Worm (Caenorhabditis elegans): ENCODE results near the gene smg-4.

smg-4 gene

DNA sequence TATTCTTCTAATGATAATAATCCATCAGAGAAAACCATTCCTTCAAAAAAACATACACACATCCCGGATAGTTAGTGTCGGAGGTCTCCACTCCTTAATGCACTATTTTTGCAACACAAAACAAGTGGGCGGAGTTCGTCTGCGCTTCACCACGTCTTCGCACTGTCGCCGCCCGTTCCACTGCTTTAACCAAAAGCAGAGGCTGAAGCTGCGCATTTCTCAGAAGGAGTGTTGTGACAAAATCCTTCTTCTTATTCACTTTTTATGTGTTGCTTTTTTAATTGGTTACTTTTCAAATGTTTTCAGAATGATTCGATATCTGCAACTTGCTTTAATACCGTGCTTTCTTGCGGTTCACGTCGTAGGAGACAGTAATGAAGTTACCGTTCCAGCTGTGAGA is 32.6 kb downstream of the smg-4 start, which contains the start of gene F58E6.13:
TSS of gene F58E6.13 (plus strand) at position 301 of the 400 bp plus-strand sequence.
- TF ChIP-seq ham-2 (GFP tag; optimal IDR thresholded peaks at IDR 0.05) (no peak), sem-2 (GFP tag; optimal IDR thresholded peaks at IDR 0.05) (no peak), mab-5 (tag; optimal IDR thresholded peaks at IDR 0.05) (no peak), elt-3 (tag; optimal IDR thresholded peaks at IDR 0.05) (no peak), nhr-12 (tag; optimal IDR thresholded peaks at IDR 0.05) (no peak), ceh-39 (tag; optimal IDR thresholded peaks at IDR 0.05) (no peak), mls-2 (tag; optimal IDR thresholded peaks at IDR 0.05) (no peak), lsy-2 (tag; optimal IDR thresholded peaks at IDR 0.05) (no peak), mep-1 (tag; optimal IDR thresholded peaks at IDR 0.05) (no peak)

ce11 chrV:9740858-9741257 is 36.7 kb downstream of the smg-4 start, which contains the start of gene sta-2:
TSS of gene sta-2 (plus strand) at chrV:9741206.
- no peak for TF ChIP-seq tbx-8 (GFP tag; optimal IDR thresholded peaks at IDR 0.05)
- no peak for TF ChIP-seq mls-2 (tag; optimal IDR thresholded peaks at IDR 0.05)
- TF ChIP-seq drap-1 (GFP tag; optimal IDR thresholded peaks at IDR 0.05) = no peak
- TF ChIP-seq snpc-4 (tag; optimal IDR thresholded peaks at IDR 0.05) = no peak
- TF ChIP-seq unc-120 (tag; optimal IDR thresholded peaks at IDR 0.05; ENCODE audit: poor library complexity, severe bottlenecking) = no peak
- no peak for TF ChIP-seq nhr-28 (tag; optimal IDR thresholded peaks at IDR 0.05)

ce11 chrV:9739402-9739801 is 38.1 kb downstream of the smg-4 start, which contains the start of gene marc-1:
TSS of gene marc-1 (plus strand) at chrV:9739702.
- no peak for TF ChIP-seq elt-1 (tag; optimal IDR thresholded peaks at IDR 0.05; ENCODE audit: borderline replicate concordance, insufficient read depth)
- no peak for TF ChIP-seq lsy-2 (tag; optimal IDR thresholded peaks at IDR 0.05)
- no peak for TF ChIP-seq hlh-1 (tag; optimal IDR thresholded peaks at IDR 0.05)
- no peak for TF ChIP-seq drap-1 (GFP tag; optimal IDR thresholded peaks at IDR 0.05)
- TF ChIP-seq nhr-237 (tag; optimal IDR thresholded peaks at IDR 0.05) = no peak
- no peak for TF ChIP-seq ces-1 (GFP tag; optimal IDR thresholded peaks at IDR 0.05)
- no peak for TF ChIP-seq nhr-28 (tag; optimal IDR thresholded peaks at IDR 0.05)

- TF ChIP-seq ces-1 (GFP tag; optimal IDR thresholded peaks at IDR 0.05) (no peak), lin-13 (tag; optimal IDR thresholded peaks at IDR 0.05) (no peak), mab-5 (tag; optimal IDR thresholded peaks at IDR 0.05) (no peak), pha-4 (tag; optimal IDR thresholded peaks at IDR 0.05) (no peak), drap-1 (GFP tag; optimal IDR thresholded peaks at IDR 0.05) (no peak), sem-2 (GFP tag; optimal IDR thresholded peaks at IDR 0.05) (no peak), snpc-4 (tag; optimal IDR thresholded peaks at IDR 0.05) (no peak)
These were observed 39.4 kb downstream of the smg-4 start for ce11 chrV:9738077-9738705.

- TF ChIP-seq sptf-1 (tag; optimal IDR thresholded peaks at IDR 0.05) (no peak), tbx-8 (GFP tag; optimal IDR thresholded peaks at IDR 0.05) (no peak), nhr-12 (tag; optimal IDR thresholded peaks at IDR 0.05) (no peak), mep-1 (tag; optimal IDR thresholded peaks at IDR 0.05) (no peak), unc-120 (tag; optimal IDR thresholded peaks at IDR 0.05; ENCODE audit: poor library complexity, severe bottlenecking) (no peak), flh-1 (GFP tag; optimal IDR thresholded peaks at IDR 0.05) (no peak), lin-13 (tag; optimal IDR thresholded peaks at IDR 0.05) (no peak), ham-2 (GFP tag; optimal IDR thresholded peaks at IDR 0.05) (no peak), ces-1 (GFP tag; optimal IDR thresholded peaks at IDR 0.05) (no peak), lin-32 (GFP tag; optimal IDR thresholded peaks at IDR 0.05) (no peak), cnd-1 (tag; optimal IDR thresholded peaks at IDR 0.05) (no peak), sem-2 (GFP tag; optimal IDR thresholded peaks at IDR 0.05) (no peak), pha-4 (tag; optimal IDR thresholded peaks at IDR 0.05) (no peak), snpc-4 (tag; optimal IDR thresholded peaks at IDR 0.05) (no peak), ztf-11 (tag; optimal IDR thresholded peaks at IDR 0.05) (no peak), hlh-1 (tag; optimal IDR thresholded peaks at IDR 0.05) (no peak), unc-39 (tag; optimal IDR thresholded peaks at IDR 0.05) (no peak), drap-1 (GFP tag; optimal IDR thresholded peaks at IDR 0.05) (no peak), unc-62 (GFP tag; optimal IDR thresholded peaks at IDR 0.05) (no peak), mls-2 (tag; optimal IDR thresholded peaks at IDR 0.05) (no peak)
These were observed 40.3 kb downstream of the smg-4 start, which contains the start of gene aqp-4 for ce11 chrV:9737287-9737686. TSS of gene aqp-4 (plus strand) at chrV:9737556.

DNA sequence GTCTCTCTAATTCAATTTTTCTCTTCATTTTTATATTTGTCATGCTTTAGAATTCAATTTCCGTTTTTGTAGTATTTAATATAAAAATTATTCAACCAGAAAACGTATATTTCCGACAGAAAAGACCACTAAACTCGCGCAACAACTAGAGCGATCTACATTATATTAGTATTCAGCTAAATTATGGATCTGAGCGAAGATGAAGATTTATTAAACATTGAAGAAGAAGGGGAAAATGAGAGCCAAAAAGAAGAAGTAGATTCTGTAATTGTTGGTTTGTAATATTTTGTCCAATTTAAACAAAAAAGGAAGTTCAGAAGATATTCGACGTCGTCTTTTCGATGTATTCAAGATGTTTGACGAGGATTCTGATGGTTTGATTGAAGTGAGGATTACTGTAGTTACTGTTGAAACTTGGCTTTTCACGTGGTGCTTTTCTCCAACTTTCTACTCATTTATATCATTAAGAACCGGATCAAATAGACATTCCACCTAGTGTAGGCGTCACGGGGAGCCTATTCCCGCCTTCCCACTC is 43.6 kb downstream of the smg-4 start, which contains the start of gene cal-7:
TSS of gene cal-7 (plus strand) at position 184 of the 535 bp plus-strand sequence.
- TF ChIP-seq bed-3 (GFP tag; optimal IDR thresholded peaks at IDR 0.05) (no peak), mep-1 (tag; optimal IDR thresholded peaks at IDR 0.05) (no peak), elt-1 (tag; optimal IDR thresholded peaks at IDR 0.05; ENCODE audit: borderline replicate concordance, insufficient read depth) (no peak), flh-1 (GFP tag; optimal IDR thresholded peaks at IDR 0.05) (no peak), nhr-76 (tag; optimal IDR thresholded peaks at IDR 0.05) (no peak)
